Worm (Caenorhabditis elegans): ENCODE measurements around the gene lact-7.

Gene lact-7

DNA sequence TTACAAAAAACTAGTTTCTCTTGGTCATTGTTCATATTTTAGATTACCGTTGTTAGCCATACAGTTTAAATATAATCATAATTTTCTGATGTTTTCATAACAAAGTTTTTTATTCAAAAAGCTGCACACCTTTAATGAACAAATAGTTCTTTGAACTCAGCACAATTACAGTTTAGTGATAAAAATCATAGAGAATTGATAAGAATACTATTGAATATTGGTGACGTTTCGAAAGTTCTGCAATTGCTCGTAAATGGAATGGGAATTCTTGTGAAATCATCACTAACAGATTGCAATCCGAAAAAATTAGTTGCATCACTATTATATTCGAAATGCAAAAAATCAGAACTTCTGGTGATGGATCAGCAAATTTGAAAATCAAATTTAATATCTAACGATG, 24.8 kb upstream of the lact-7 start:
- TF ChIP-seq nhr-80 (tag; optimal IDR thresholded peaks at IDR 0.05) (peak; percentile 4), nhr-27 (tag; optimal IDR thresholded peaks at IDR 0.05) (no peak)

DNA sequence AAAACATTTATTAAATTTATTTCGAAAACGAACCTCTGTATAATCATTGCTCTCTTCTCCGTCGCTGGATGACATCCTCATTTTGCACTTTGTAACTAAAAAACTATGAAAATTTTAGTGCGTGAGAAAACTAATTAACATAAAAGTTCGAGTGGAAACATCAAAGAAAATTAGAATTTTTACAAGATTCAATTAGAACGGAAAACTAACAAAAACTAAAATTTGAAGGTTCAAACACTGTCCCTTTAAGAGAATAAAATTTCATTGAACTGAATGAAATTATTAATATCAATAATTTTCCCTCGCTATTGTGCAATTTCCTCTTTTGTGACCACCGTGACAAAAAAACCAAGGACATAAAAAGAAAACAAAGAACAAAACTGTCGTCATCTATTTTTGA, 21.9 kb upstream of the lact-7 start, which contains the start of gene D1053.3:
D1053.3 (minus strand) TSS at position 101 of the 400 bp plus-strand sequence.
- TF ChIP-seq C17E4.6 (GFP tag; IDR thresholded peaks at IDR 0.05) (no peak), ets-4 (GFP tag; optimal IDR thresholded peaks at IDR 0.05) (no peak), dpl-1 (GFP tag; optimal IDR thresholded peaks at IDR 0.05) (no peak), lsy-27 (tag; optimal IDR thresholded peaks at IDR 0.05; ENCODE audit: borderline replicate concordance, insufficient read depth) (no peak), lag-1 (GFP tag; IDR thresholded peaks at IDR 0.05) (no peak), F49E8.2 (tag; optimal IDR thresholded peaks at IDR 0.05; ENCODE audit: insufficient read depth) (no peak)

- TF ChIP-seq lin-26 (GFP tag; IDR thresholded peaks at IDR 0.05), result no peak
- TF ChIP-seq chd-7 (tag; optimal IDR thresholded peaks at IDR 0.05), result no peak
- no peak for TF ChIP-seq ztf-28 (GFP tag; IDR thresholded peaks at IDR 0.05)
- TF ChIP-seq madf-3 (GFP tag; IDR thresholded peaks at IDR 0.05), result no peak
- TF ChIP-seq lir-1 (GFP tag; conservative IDR thresholded peaks at IDR 0.05), result no peak
- TF ChIP-seq ztf-18 (tag; optimal IDR thresholded peaks at IDR 0.05), result no peak
- TF ChIP-seq nhr-80 (tag; optimal IDR thresholded peaks at IDR 0.05), result peak; percentile 86
- TF ChIP-seq let-526 (GFP tag; IDR thresholded peaks at IDR 0.05), result no peak
- TF ChIP-seq ets-4 (GFP tag; optimal IDR thresholded peaks at IDR 0.05), result no peak
- TF ChIP-seq ceh-40 (GFP tag; IDR thresholded peaks at IDR 0.05), result no peak
- peak; percentile 38 for TF ChIP-seq pha-4 (tag; optimal IDR thresholded peaks at IDR 0.05)
- peak; percentile 9 for TF ChIP-seq atf-7 (tag; optimal IDR thresholded peaks at IDR 0.05)
- no peak for TF ChIP-seq dpl-1 (GFP tag; optimal IDR thresholded peaks at IDR 0.05)
- no peak for TF ChIP-seq Y53G8AR.9 (GFP tag; conservative IDR thresholded peaks at IDR 0.05)
- TF ChIP-seq ztf-6 (GFP tag; IDR thresholded peaks at IDR 0.05), result no peak
- no peak for TF ChIP-seq F37B4.10 (GFP tag; IDR thresholded peaks at IDR 0.05)
- no peak for TF ChIP-seq mxl-1 (tag; optimal IDR thresholded peaks at IDR 0.05)
- no peak for TF ChIP-seq tbp1 (GFP tag; optimal IDR thresholded peaks at IDR 0.05)
- no peak for TF ChIP-seq C06A6.2 (GFP tag; conservative IDR thresholded peaks at IDR 0.05)
Measured at ce11 chrX:11738602-11739100, 20.3 kb upstream of the lact-7 start, which contains the start of gene nspa-9. Gene nspa-9, plus strand, starts transcription at chrX:11739050.

DNA sequence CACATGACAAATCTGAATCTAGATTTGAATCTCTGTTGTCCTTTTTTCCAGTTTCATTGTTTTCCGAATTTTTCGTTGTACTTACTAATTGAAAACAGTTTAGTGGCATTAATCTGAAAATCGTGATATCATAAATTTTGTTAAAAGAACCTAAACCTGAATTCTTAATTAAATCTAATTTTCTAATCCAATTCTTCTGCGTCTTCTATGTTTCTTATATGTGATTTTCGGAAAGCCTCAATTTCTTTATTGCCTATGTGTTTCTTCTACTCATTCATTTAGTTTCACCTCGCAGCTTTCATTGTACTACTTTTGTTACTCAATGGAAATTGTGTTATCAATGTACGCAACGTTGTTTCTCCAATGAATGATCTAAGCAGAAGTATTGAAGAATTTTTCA, 15.2 kb upstream of the lact-7 start:
- TF ChIP-seq chd-7 (tag; optimal IDR thresholded peaks at IDR 0.05) (no peak), hlh-26 (GFP tag; conservative IDR thresholded peaks at IDR 0.05) (no peak), fkh-3 (tag; optimal IDR thresholded peaks at IDR 0.05) (no peak), ztf-6 (GFP tag; IDR thresholded peaks at IDR 0.05) (no peak), F33H1.4 (GFP tag; IDR thresholded peaks at IDR 0.05) (no peak), nhr-179 (tag; optimal IDR thresholded peaks at IDR 0.05) (no peak), Y95B8A.8 (GFP tag; IDR thresholded peaks at IDR 0.05) (no peak), F37B4.10 (GFP tag; IDR thresholded peaks at IDR 0.05) (no peak), Y53G8AR.9 (GFP tag; conservative IDR thresholded peaks at IDR 0.05) (no peak), madf-10 (tag; optimal IDR thresholded peaks at IDR 0.05) (no peak), lin-35 (GFP tag; optimal IDR thresholded peaks at IDR 0.05) (no peak), xnd-1 (tag; optimal IDR thresholded peaks at IDR 0.05) (no peak), rec-8 (tag; optimal IDR thresholded peaks at IDR 0.05) (no peak)
